Worm (Caenorhabditis elegans) whole organism, L4 larva: ENCODE data around the gene dnj-19.

Experiments used
- lin-15B ChIP-seq: fragments of 150-350 bp; sonication (generic microtip); optimal IDR thresholded peaks from 3 replicates; lab custom pipeline; 2014; ENCODE audit warnings: missing biosample characterization, missing genetic modification characterization
- lin-39 ChIP-seq: fragments of 150-350 bp; optimal IDR thresholded peaks from 2 replicates; lab custom pipeline; 2014; ENCODE audit warnings: missing biosample characterization, missing genetic modification reagents, missing genetic modification characterization
- mdl-1 ChIP-seq, 2 experiments: fragments of 150-350 bp in 1 of 2; sonication (generic microtip) in 1 of 2; optimal IDR thresholded peaks; 2 replicates each; lab custom pipeline; 2014 to 2017; ENCODE audit warnings: missing biosample characterization in 2 of 2, missing genetic modification characterization in 2 of 2
- mep-1 ChIP-seq: fragments of 150-350 bp; sonication (generic microtip); optimal IDR thresholded peaks from 3 replicates; lab custom pipeline; 2014; ENCODE audit warnings: missing biosample characterization, missing genetic modification characterization
- nhr-77 ChIP-seq: fragments of 150-350 bp; optimal IDR thresholded peaks from 2 replicates; lab custom pipeline; 2014; ENCODE audit warnings: missing biosample characterization, missing genetic modification characterization

- TF ChIP-seq nhr-77 (tag; lab: Kevin White, UChicago) (no peak), lin-15B (tag; lab: Kevin White, UChicago) (no peak), mdl-1 (tag; optimal IDR thresholded peaks at IDR 0.05; lab: Kevin White, UChicago) (no peak), mep-1 (tag; lab: Kevin White, UChicago) (no peak), lin-39 (tag; lab: Kevin White, UChicago) (no peak)
Measured at ce11 chrV:5509966-5510365, 5.3 kb upstream of the dnj-19 start.
